Fruit fly (Drosophila melanogaster): Measurements from ENCODE around the gene cwo.

cwo gene

dm6 chr3R:10390914-10391377, 2.9 kb downstream of the cwo start (continued):
- TF ChIP-seq CG10669 (GFP tag; optimal IDR thresholded peaks at IDR 0.05) (peak; percentile 37), Sox14 (GFP tag; optimal IDR thresholded peaks at IDR 0.05) (no peak), net (GFP tag; optimal IDR thresholded peaks at IDR 0.05) (peak; percentile 31)

- TF ChIP-seq CG1621 (tag; optimal IDR thresholded peaks at IDR 0.05) = peak; percentile 45
- no peak for TF ChIP-seq Lpt (GFP tag; optimal IDR thresholded peaks at IDR 0.05)
- TF ChIP-seq svp (GFP tag) = peak; percentile 99
- 0 out of 3 replicates have a peak, but pooled peaks have one; percentile 20 for TF ChIP-seq eg (GFP tag; IDR thresholded peaks at IDR 0.05)
- TF ChIP-seq vri (GFP tag; optimal IDR thresholded peaks at IDR 0.05) = peak; percentile 56
These were observed 3.9 kb downstream of the cwo start for dm6 chr3R:10391863-10392538.

- TF ChIP-seq vri (GFP tag; optimal IDR thresholded peaks at IDR 0.05) = peak; percentile 2
- peak; percentile 61 for TF ChIP-seq Sox14 (GFP tag; optimal IDR thresholded peaks at IDR 0.05)
- TF ChIP-seq Eip78C (GFP tag) = peak; percentile 65
- no peak for TF ChIP-seq lz (GFP tag; optimal IDR thresholded peaks at IDR 0.05)
- TF ChIP-seq dsx (GFP tag; optimal IDR thresholded peaks at IDR 0.05; ENCODE audit: poor library complexity, severe bottlenecking) = peak; percentile 10
These were observed 4.5 kb downstream of the cwo start for dm6 chr3R:10392539-10392919.

dm6 chr3R:10393020-10393653, 5.1 kb downstream of the cwo start:
- TF ChIP-seq achi (GFP tag; optimal IDR thresholded peaks at IDR 0.05) (no peak), CG10631 (GFP tag; optimal IDR thresholded peaks at IDR 0.05) (no peak), CG32006 (GFP tag; optimal IDR thresholded peaks at IDR 0.05) (no peak), lz (GFP tag; optimal IDR thresholded peaks at IDR 0.05) (no peak), Met (GFP tag; optimal IDR thresholded peaks at IDR 0.05) (no peak), dsx (GFP tag; optimal IDR thresholded peaks at IDR 0.05; ENCODE audit: poor library complexity, severe bottlenecking) (no peak), svp (GFP tag) (peak; percentile 55), CG34406 (GFP tag; optimal IDR thresholded peaks at IDR 0.05) (no peak)

dm6 chr3R:10393654-10394367, 5.8 kb downstream of the cwo start:
- no peak for TF ChIP-seq CG6276 (GFP tag; optimal IDR thresholded peaks at IDR 0.05)
- no peak for TF ChIP-seq cyc (GFP tag; optimal IDR thresholded peaks at IDR 0.05)
- TF ChIP-seq CG15336 (GFP tag; IDR thresholded peaks at IDR 0.05) = peak; percentile 47
- no peak for TF ChIP-seq CG3919 (GFP tag; optimal IDR thresholded peaks at IDR 0.05)
- no peak for TF ChIP-seq CG11762 (GFP tag; optimal IDR thresholded peaks at IDR 0.05; ENCODE audit: insufficient read depth)
- no peak for TF ChIP-seq fd85E (GFP tag; optimal IDR thresholded peaks at IDR 0.05)
- 0 out of 2 replicates have a peak, but pooled peaks have one; percentile 16 for TF ChIP-seq CG11294 (GFP tag; IDR thresholded peaks at IDR 0.05)
- peak; percentile 33 for TF ChIP-seq CG8632 (GFP tag; optimal IDR thresholded peaks at IDR 0.05)
- TF ChIP-seq acj6 (GFP tag; optimal IDR thresholded peaks at IDR 0.05) = peak; percentile 10
- TF ChIP-seq dac (GFP tag; optimal IDR thresholded peaks at IDR 0.05) = no peak
- peak; percentile 40 for TF ChIP-seq Eip78C (GFP tag)
- TF ChIP-seq dsx (GFP tag; optimal IDR thresholded peaks at IDR 0.05; ENCODE audit: poor library complexity, severe bottlenecking) = no peak
- TF ChIP-seq Smox (GFP tag; optimal IDR thresholded peaks at IDR 0.05) = no peak
- TF ChIP-seq CG7368 (GFP tag; optimal IDR thresholded peaks at IDR 0.05) = no peak
- no peak for TF ChIP-seq svp (GFP tag)
- no peak for TF ChIP-seq Blimp-1 (GFP tag; optimal IDR thresholded peaks at IDR 0.05)
- peak; percentile 14 for TF ChIP-seq CG31627 (GFP tag; optimal IDR thresholded peaks at IDR 0.05)
- no peak for TF ChIP-seq Sox102F (GFP tag; optimal IDR thresholded peaks at IDR 0.05)
- TF ChIP-seq Gug (GFP tag; IDR thresholded peaks at IDR 0.05) = 0 out of 2 replicates have a peak, but pooled peaks have one; percentile 30
- TF ChIP-seq CG8319 (GFP tag; optimal IDR thresholded peaks at IDR 0.05) = no peak
- no peak for TF ChIP-seq Lpt (GFP tag; optimal IDR thresholded peaks at IDR 0.05)
- TF ChIP-seq Ets96B (tag; optimal IDR thresholded peaks at IDR 0.05) = peak; percentile 20
- TF ChIP-seq fkh (GFP tag; optimal IDR thresholded peaks at IDR 0.05) = peak; percentile 78
- TF ChIP-seq vri (GFP tag; optimal IDR thresholded peaks at IDR 0.05) = peak; percentile 84
- TF ChIP-seq Met (GFP tag; optimal IDR thresholded peaks at IDR 0.05) = peak; percentile 11
- peak; percentile 63; the same call in 2 of the 3 replicates for TF ChIP-seq eg (GFP tag; IDR thresholded peaks at IDR 0.05)
- peak; percentile 24 for TF ChIP-seq CG3032 (tag; optimal IDR thresholded peaks at IDR 0.05)
- TF ChIP-seq CG32006 (GFP tag; optimal IDR thresholded peaks at IDR 0.05) = no peak
- TF ChIP-seq Hr4 (GFP tag; optimal IDR thresholded peaks at IDR 0.05) = peak; percentile 44
- no peak for TF ChIP-seq CG6792 (GFP tag; optimal IDR thresholded peaks at IDR 0.05)
- peak; percentile 45 for TF ChIP-seq esn (GFP tag; optimal IDR thresholded peaks at IDR 0.05)

All from whole organism, prepupa.